Worm (Caenorhabditis elegans) whole organism, early embryonic: ENCODE results near the gene F21C10.7.

Experiments
- ama-1 ChIP-seq: fragments of 150-350 bp; optimal IDR thresholded peaks from 2 replicates; lab custom pipeline; 2014
- ceh-13 ChIP-seq: fragments of 200-800 bp; sonication (Bioruptor generic); optimal IDR thresholded peaks from 2 replicates; lab custom pipeline; 2018; ENCODE audit warnings: mild to moderate bottlenecking, missing genetic modification characterization, missing compliant biosample characterization
- ets-7 ChIP-seq: sonication (generic microtip); optimal IDR thresholded peaks from 2 replicates; lab custom pipeline; 2016; ENCODE audit warnings: missing genotype, missing genetic modification characterization, missing compliant biosample characterization
- flt-1 ChIP-seq: fragments of 200-800 bp; sonication (Bioruptor generic); IDR thresholded peaks from 2 replicates; pipeline ENCODE4 v1.3.6; 2022; ENCODE audit warnings: missing genetic modification characterization, missing compliant biosample characterization
- hmbx-1 ChIP-seq: sonication (generic microtip); optimal IDR thresholded peaks from 2 replicates; lab custom pipeline; 2016; ENCODE audit warnings: mild to moderate bottlenecking, missing genetic modification characterization, missing compliant biosample characterization
- scrt-1 ChIP-seq: fragments of 200-800 bp; sonication (Bioruptor generic); IDR thresholded peaks from 2 replicates; pipeline ENCODE4 v1.3.6; 2022; ENCODE audit warnings: missing genetic modification characterization, missing compliant biosample characterization
- tra-4 ChIP-seq: sonication (generic microtip); optimal IDR thresholded peaks from 2 replicates; lab custom pipeline; 2017; ENCODE audit warnings: missing genetic modification characterization, missing compliant biosample characterization

DNA sequence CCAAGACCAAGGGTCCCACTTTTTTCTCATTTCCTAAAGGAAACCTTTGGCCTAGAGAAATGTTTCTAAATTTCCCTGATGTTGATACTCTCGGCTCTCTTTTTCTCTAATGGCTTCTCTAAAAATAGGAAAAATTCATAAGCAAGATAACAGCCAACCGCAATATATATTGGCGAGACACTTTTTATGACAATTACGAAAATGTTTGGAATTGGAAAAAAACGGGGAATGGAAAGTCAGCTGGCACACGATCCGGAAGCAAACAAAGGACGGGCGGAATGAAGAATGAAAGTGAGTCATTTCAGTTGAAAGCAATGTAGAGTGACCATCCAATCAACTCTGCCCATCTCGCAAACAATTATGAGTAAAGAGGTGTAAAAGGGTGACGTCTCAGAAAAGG is 31.2 kb upstream of the F21C10.7 start:
- TF ChIP-seq ama-1 (lab: Kevin White, UChicago) (no peak), hmbx-1 (tag; lab: Kevin White, UChicago) (no peak), ets-7 (no peak), ceh-13 (GFP tag; lab: Kevin White, UChicago) (no peak), flt-1 (no peak), scrt-1 (GFP tag; lab: Robert Waterston, UW) (no peak), tra-4 (no peak)
